Worm (Caenorhabditis elegans) whole organism, L4 larva: ENCODE results near the gene F31F7.1.
A peak's percentile ranks its signal among the peaks of the same experiment; 100 is the strongest.

Experiments used
- F44E2.7 ChIP-seq: fragments of 200-800 bp; sonication (Bioruptor generic); IDR thresholded peaks from 2 replicates; pipeline ENCODE4 v2.1.2; 2022; ENCODE audit warnings: missing genetic modification characterization, missing compliant biosample characterization
- F49E8.2 ChIP-seq: sonication (generic microtip); optimal IDR thresholded peaks from 2 replicates; lab custom pipeline; 2016; ENCODE audit warnings: missing compliant biosample characterization, mild to moderate bottlenecking, missing genetic modification characterization, borderline replicate concordance
- T20F7.1 ChIP-seq: fragments of 200-800 bp; sonication (Bioruptor generic); optimal IDR thresholded peaks from 2 replicates; lab custom pipeline; 2018; ENCODE audit warnings: mild to moderate bottlenecking, missing genetic modification characterization, missing compliant biosample characterization
- T26A8.4 ChIP-seq: fragments of 200-800 bp; sonication (Bioruptor generic); IDR thresholded peaks from 2 replicates; pipeline ENCODE4 v1.3.6; 2022; ENCODE audit warnings: missing genetic modification characterization, missing compliant biosample characterization
- Y75B8A.6 ChIP-seq: fragments of 200-800 bp; sonication (Bioruptor generic); IDR thresholded peaks from 2 replicates; pipeline ENCODE4 v1.3.6; 2022; ENCODE audit warnings: missing genetic modification reagents, missing genetic modification characterization, missing compliant biosample characterization
- ZK546.5 ChIP-seq, 2 experiments: sonication (generic microtip); optimal IDR thresholded peaks; 2 replicates each; lab custom pipeline; 2017; ENCODE audit warnings: missing biosample characterization in 2 of 2, missing genetic modification characterization in 2 of 2
- ama-1 ChIP-seq: fragments of 150-350 bp; optimal IDR thresholded peaks from 2 replicates; lab custom pipeline; 2014; ENCODE audit warnings: inconsistent platforms, mixed read lengths
- arid-1 ChIP-seq: fragments of 200-800 bp; sonication (Bioruptor generic); conservative IDR thresholded peaks from 2 replicates; pipeline ENCODE4 v1.3.6; 2022; ENCODE audit warnings: missing genetic modification reagents, missing genetic modification characterization, missing compliant biosample characterization
- ceh-28 ChIP-seq: fragments of 150-350 bp; optimal IDR thresholded peaks from 2 replicates; lab custom pipeline; 2014; ENCODE audit warnings: missing biosample characterization, missing genetic modification reagents, missing genetic modification characterization
- ceh-32 ChIP-seq: sonication (generic microtip); optimal IDR thresholded peaks from 2 replicates; lab custom pipeline; 2016; ENCODE audit warnings: mild to moderate bottlenecking, missing genetic modification characterization, missing compliant biosample characterization; ENCODE audit not compliant: poor library complexity
- ceh-62 ChIP-seq: sonication (generic microtip); optimal IDR thresholded peaks from 2 replicates; lab custom pipeline; 2017; ENCODE audit warnings: missing biosample characterization, missing genetic modification characterization
- cey-2 ChIP-seq: sonication (generic microtip); optimal IDR thresholded peaks from 3 replicates; lab custom pipeline; 2017; ENCODE audit warnings: missing genetic modification characterization, mild to moderate bottlenecking, missing compliant biosample characterization, antibody characterized with exemption, borderline replicate concordance; ENCODE audit not compliant: insufficient read depth
- daf-16 ChIP-seq, 3 experiments: sonication (generic microtip); optimal IDR thresholded peaks; 2 replicates each; lab custom pipeline; 2016 to 2017; ENCODE audit warnings: missing genetic modification characterization in 3 of 3, missing genetic modification reagents in 3 of 3, mild to moderate bottlenecking in 2 of 3, missing compliant biosample characterization in 2 of 3, missing biosample characterization in 1 of 3, moderate library complexity in 1 of 3
- dmd-6 ChIP-seq: fragments of 200-800 bp; sonication (Bioruptor generic); IDR thresholded peaks from 2 replicates; pipeline ENCODE4 v1.3.6; 2022; ENCODE audit warnings: missing genetic modification reagents, missing genetic modification characterization, missing compliant biosample characterization
- dmd-9 ChIP-seq: fragments of 200-800 bp; sonication (Bioruptor generic); IDR thresholded peaks from 2 replicates; pipeline ENCODE4 v1.3.6; 2022; ENCODE audit warnings: missing genetic modification reagents, missing genetic modification characterization, missing compliant biosample characterization
- duxl-1 ChIP-seq: sonication (generic microtip); optimal IDR thresholded peaks from 2 replicates; lab custom pipeline; 2016; ENCODE audit warnings: mild to moderate bottlenecking, missing genetic modification characterization, moderate library complexity, missing compliant biosample characterization; ENCODE audit not compliant: poor library complexity
- gei-8 ChIP-seq: fragments of 200-800 bp; sonication (Bioruptor generic); optimal IDR thresholded peaks from 2 replicates; lab custom pipeline; 2018; ENCODE audit warnings: mild to moderate bottlenecking, missing genetic modification characterization, missing compliant biosample characterization
- hif-1 ChIP-seq, 2 experiments: sonication (generic microtip); optimal IDR thresholded peaks; 2 replicates each; lab custom pipeline; 2016 to 2017; ENCODE audit warnings: missing compliant biosample characterization in 2 of 2, missing genetic modification characterization in 2 of 2, missing genetic modification reagents in 2 of 2, missing genotype in 2 of 2, mild to moderate bottlenecking in 1 of 2
- hlh-11 ChIP-seq: fragments of 200-800 bp; sonication (Bioruptor generic); optimal IDR thresholded peaks from 2 replicates; lab custom pipeline; 2018; ENCODE audit warnings: mild to moderate bottlenecking, missing genetic modification characterization, missing compliant biosample characterization
- hlh-30 ChIP-seq: sonication (generic microtip); optimal IDR thresholded peaks from 2 replicates; lab custom pipeline; 2017; ENCODE audit warnings: antibody characterized with exemption, mild to moderate bottlenecking, missing genetic modification characterization, missing compliant biosample characterization; ENCODE audit not compliant: insufficient read depth
- hmg-1.1 ChIP-seq: fragments of 200-800 bp; sonication (Bioruptor generic); IDR thresholded peaks from 2 replicates; pipeline ENCODE4 v1.3.6; 2022; ENCODE audit warnings: missing genetic modification reagents, missing genetic modification characterization, missing compliant biosample characterization
- jun-1 ChIP-seq: fragments of 150-350 bp; optimal IDR thresholded peaks from 2 replicates; lab custom pipeline; 2014; ENCODE audit warnings: missing biosample characterization, missing genetic modification reagents, missing genetic modification characterization
- lin-15B ChIP-seq: fragments of 150-350 bp; sonication (generic microtip); optimal IDR thresholded peaks from 3 replicates; lab custom pipeline; 2014; ENCODE audit warnings: missing biosample characterization, missing genetic modification characterization
- lin-29 ChIP-seq: fragments of 200-800 bp; sonication (Bioruptor generic); IDR thresholded peaks from 2 replicates; pipeline ENCODE4 v1.3.6; 2022; ENCODE audit warnings: missing genetic modification reagents, missing genetic modification characterization, missing compliant biosample characterization
- lin-38 ChIP-seq: fragments of 200-800 bp; sonication (Bioruptor generic); IDR thresholded peaks from 2 replicates; pipeline ENCODE4 v1.3.6; 2022; ENCODE audit warnings: missing genetic modification reagents, missing genetic modification characterization, missing compliant biosample characterization
- lsy-2 ChIP-seq, 2 experiments: fragments of 150-350 bp in 1 of 2; sonication (generic microtip) in 1 of 2; optimal IDR thresholded peaks; 2 replicates each; lab custom pipeline; 2014 to 2017; ENCODE audit warnings: missing biosample characterization in 2 of 2, missing genetic modification characterization in 2 of 2
- mdl-1 ChIP-seq, 2 experiments: fragments of 150-350 bp in 1 of 2; sonication (generic microtip) in 1 of 2; optimal IDR thresholded peaks; 2 replicates each; lab custom pipeline; 2014 to 2017; ENCODE audit warnings: missing biosample characterization in 2 of 2, missing genetic modification characterization in 2 of 2
- mdt-29 ChIP-seq: fragments of 200-800 bp; sonication (Bioruptor generic); IDR thresholded peaks from 2 replicates; pipeline ENCODE4 v1.3.6; 2022; ENCODE audit warnings: missing genetic modification reagents, missing genetic modification characterization, missing compliant biosample characterization
- mep-1 ChIP-seq: fragments of 150-350 bp; sonication (generic microtip); optimal IDR thresholded peaks from 3 replicates; lab custom pipeline; 2014; ENCODE audit warnings: missing biosample characterization, missing genetic modification characterization
- mxl-3 ChIP-seq: fragments of 200-800 bp; sonication (Bioruptor generic); optimal IDR thresholded peaks from 2 replicates; lab custom pipeline; 2018; ENCODE audit warnings: mild to moderate bottlenecking, missing genetic modification characterization, missing compliant biosample characterization
- nhr-10 ChIP-seq: fragments of 150-350 bp; optimal IDR thresholded peaks from 2 replicates; lab custom pipeline; 2014; ENCODE audit warnings: missing biosample characterization, missing genetic modification characterization
- nhr-102 ChIP-seq: sonication (generic microtip); optimal IDR thresholded peaks from 2 replicates; lab custom pipeline; 2016; ENCODE audit warnings: mild to moderate bottlenecking, missing genetic modification characterization, moderate library complexity, missing compliant biosample characterization
- nhr-11 ChIP-seq: fragments of 150-350 bp; optimal IDR thresholded peaks from 2 replicates; lab custom pipeline; 2014; ENCODE audit warnings: missing biosample characterization, missing genetic modification characterization
- nhr-25 ChIP-seq: sonication (generic microtip); optimal IDR thresholded peaks from 2 replicates; lab custom pipeline; 2017; ENCODE audit warnings: missing genetic modification characterization, mild to moderate bottlenecking, missing compliant biosample characterization, antibody characterized with exemption, moderate library complexity, borderline replicate concordance; ENCODE audit not compliant: insufficient read depth
- nhr-28 ChIP-seq: fragments of 150-350 bp; optimal IDR thresholded peaks from 2 replicates; lab custom pipeline; 2014; ENCODE audit warnings: missing biosample characterization, missing genetic modification characterization
- nhr-42 ChIP-seq: fragments of 200-800 bp; sonication (Bioruptor generic); IDR thresholded peaks from 2 replicates; pipeline ENCODE4 v1.3.6; 2022; ENCODE audit warnings: missing genetic modification characterization, missing compliant biosample characterization
- nhr-48 ChIP-seq: sonication (generic microtip); optimal IDR thresholded peaks from 2 replicates; lab custom pipeline; 2016; ENCODE audit warnings: mild to moderate bottlenecking, missing genetic modification characterization, missing compliant biosample characterization
- nhr-6 ChIP-seq: fragments of 150-350 bp; optimal IDR thresholded peaks from 2 replicates; lab custom pipeline; 2014; ENCODE audit warnings: missing biosample characterization, missing genetic modification characterization
- nhr-77 ChIP-seq: fragments of 150-350 bp; optimal IDR thresholded peaks from 2 replicates; lab custom pipeline; 2014; ENCODE audit warnings: missing biosample characterization, missing genetic modification characterization
- pha-4 ChIP-seq, 2 experiments: fragments of 150-350 bp in 1 of 2; fragments of 200-800 bp in 1 of 2; sonication (Bioruptor generic) in 1 of 2; IDR thresholded peaks in 1 of 2; optimal IDR thresholded peaks in 1 of 2; 2 replicates each; pipeline versions ENCODE4 v1.3.6 to Lab custom; 2014 to 2022; ENCODE audit warnings: missing genetic modification characterization in 2 of 2, missing genetic modification reagents in 2 of 2, missing biosample characterization in 1 of 2, missing compliant biosample characterization in 1 of 2
- pqm-1 ChIP-seq: sonication (generic microtip); optimal IDR thresholded peaks from 2 replicates; lab custom pipeline; 2017; ENCODE audit warnings: missing biosample characterization, missing genetic modification characterization
- rbr-2 ChIP-seq: sonication (generic microtip); optimal IDR thresholded peaks from 2 replicates; lab custom pipeline; 2016; ENCODE audit warnings: missing genotype, missing genetic modification characterization, missing compliant biosample characterization
- skn-1 ChIP-seq: fragments of 150-350 bp; optimal IDR thresholded peaks from 2 replicates; lab custom pipeline; 2014; ENCODE audit warnings: missing biosample characterization, missing genetic modification characterization
- spr-1 ChIP-seq: sonication (generic microtip); optimal IDR thresholded peaks from 2 replicates; lab custom pipeline; 2016; ENCODE audit warnings: mild to moderate bottlenecking, missing genetic modification characterization, missing compliant biosample characterization
- tag-97 ChIP-seq: fragments of 200-800 bp; sonication (Bioruptor generic); IDR thresholded peaks from 2 replicates; pipeline ENCODE4 v1.3.6; 2022; ENCODE audit warnings: missing genetic modification characterization, missing compliant biosample characterization
- tra-1 ChIP-seq: fragments of 200-800 bp; sonication (Bioruptor generic); IDR thresholded peaks from 2 replicates; pipeline ENCODE4 v1.3.6; 2022; ENCODE audit warnings: missing genetic modification reagents, missing genetic modification characterization, missing compliant biosample characterization
- unc-130 ChIP-seq: sonication (generic microtip); optimal IDR thresholded peaks from 2 replicates; lab custom pipeline; 2016; ENCODE audit warnings: missing genetic modification reagents, missing genetic modification characterization, missing compliant biosample characterization
- unc-62 ChIP-seq, 3 experiments: fragments of 150-350 bp in 1 of 3; sonication (generic microtip); optimal IDR thresholded peaks in 2 of 3; peaks in 1 of 3; 1 replicate in 1 of 3; 2 replicates in 2 of 3; lab custom pipeline; 2014 to 2017; ENCODE audit warnings: missing biosample characterization in 3 of 3, missing genetic modification characterization in 3 of 3, missing genetic modification reagents in 3 of 3, missing genotype in 1 of 3
- zag-1 ChIP-seq: fragments of 150-350 bp; optimal IDR thresholded peaks from 2 replicates; lab custom pipeline; 2014; ENCODE audit warnings: missing biosample characterization, missing genetic modification characterization

Gene F31F7.1

DNA sequence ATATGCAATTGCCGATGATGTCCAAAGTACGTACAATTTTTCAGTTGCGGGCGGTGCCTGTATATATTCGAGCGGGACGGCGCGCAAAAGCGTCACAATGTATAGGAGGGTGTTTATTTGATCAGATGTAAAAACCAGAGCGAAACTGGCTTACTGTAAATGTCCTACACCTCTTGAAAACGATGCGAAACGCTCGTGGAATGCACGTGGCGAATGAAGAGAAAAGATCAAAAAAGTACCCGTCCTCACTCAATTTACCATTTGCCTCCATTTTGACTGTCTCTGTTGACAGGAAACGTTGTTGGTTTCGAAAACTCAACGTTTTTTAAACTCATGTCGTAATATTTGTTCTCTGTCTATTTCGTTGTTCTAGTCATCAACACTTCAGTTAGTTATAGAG, 35.5 kb upstream of the F31F7.1 start:
- no peak for TF ChIP-seq nhr-6 (tag; lab: Kevin White, UChicago)
- TF ChIP-seq tag-97 (GFP tag; lab: Robert Waterston, UW) = no peak
- no peak for TF ChIP-seq skn-1 (tag; lab: Kevin White, UChicago)
- peak in 1 of 2 experiments; percentile 59 for TF ChIP-seq unc-62 (GFP tag; optimal IDR thresholded peaks at IDR 0.05 in 1 of 2; lab: Kevin White, UChicago)
- TF ChIP-seq unc-62 (tag; optimal IDR thresholded peaks at IDR 0.05; lab: Kevin White, UChicago) = no peak
- TF ChIP-seq spr-1 = no peak
- TF ChIP-seq mdl-1 (tag; optimal IDR thresholded peaks at IDR 0.05; lab: Kevin White, UChicago) = peak in 1 of 2 experiments; percentile 78
- TF ChIP-seq lin-15B (tag; lab: Kevin White, UChicago) = no peak
- no peak for TF ChIP-seq F44E2.7 (GFP tag; lab: Robert Waterston, UW)
- TF ChIP-seq hlh-30 (tag; lab: Kevin White, UChicago) = peak; percentile 70
- peak; percentile 52; the same call in 1 of the 2 replicates for TF ChIP-seq lin-29 (GFP tag; lab: Robert Waterston, UW)
- peak in 1 of 2 experiments; percentile 50 for TF ChIP-seq hif-1 (tag; optimal IDR thresholded peaks at IDR 0.05; lab: Kevin White, UChicago)
- no peak for TF ChIP-seq hmg-1.1
- no peak for TF ChIP-seq arid-1
- peak; percentile 63; the same call in 1 of the 2 replicates for TF ChIP-seq pha-4 (GFP tag; IDR thresholded peaks at IDR 0.05; lab: Robert Waterston, UW)
- peak; percentile 78 for TF ChIP-seq pha-4 (tag; optimal IDR thresholded peaks at IDR 0.05; lab: Kevin White, UChicago)
- no peak for TF ChIP-seq duxl-1 (tag; lab: Kevin White, UChicago)
- no peak for TF ChIP-seq daf-16 (GFP tag; optimal IDR thresholded peaks at IDR 0.05; lab: Kevin White, UChicago)
- TF ChIP-seq daf-16 (tag; optimal IDR thresholded peaks at IDR 0.05; lab: Kevin White, UChicago) = peak; percentile 88
- peak; percentile 73 for TF ChIP-seq nhr-77
- peak; percentile 75 for TF ChIP-seq mxl-3 (GFP tag; lab: Kevin White, UChicago)
- TF ChIP-seq nhr-102 (tag; lab: Kevin White, UChicago) = peak; percentile 28
- TF ChIP-seq T20F7.1 = no peak
- no peak for TF ChIP-seq jun-1 (tag; lab: Kevin White, UChicago)
- no peak for TF ChIP-seq ZK546.5 (tag; optimal IDR thresholded peaks at IDR 0.05; lab: Kevin White, UChicago)
- peak; percentile 97 for TF ChIP-seq dmd-6
- no peak for TF ChIP-seq nhr-25 (tag; lab: Kevin White, UChicago)
- no peak for TF ChIP-seq pqm-1 (tag; lab: Kevin White, UChicago)
- TF ChIP-seq ceh-32 (tag; lab: Kevin White, UChicago) = no peak
- peak; percentile 46 for TF ChIP-seq nhr-28
- TF ChIP-seq ama-1 (lab: Kevin White, UChicago) = no peak
- TF ChIP-seq T26A8.4 (GFP tag; lab: Robert Waterston, UW) = peak; percentile 37; the same call in 1 of the 2 replicates
- no peak for TF ChIP-seq rbr-2 (tag; lab: Kevin White, UChicago)
- TF ChIP-seq nhr-42 (GFP tag; lab: Robert Waterston, UW) = no peak
- TF ChIP-seq nhr-10 (tag; lab: Kevin White, UChicago) = no peak
- TF ChIP-seq mdt-29 (GFP tag; lab: Robert Waterston, UW) = no peak
- peak; percentile 22 for TF ChIP-seq gei-8 (GFP tag; lab: Kevin White, UChicago)
- TF ChIP-seq lsy-2 (tag; optimal IDR thresholded peaks at IDR 0.05; lab: Kevin White, UChicago) = peak in 1 of 2 experiments; percentile 52
- peak; percentile 97 for TF ChIP-seq nhr-48 (tag; lab: Kevin White, UChicago)
- TF ChIP-seq unc-130 (GFP tag; lab: Kevin White, UChicago) = no peak
- no peak for TF ChIP-seq cey-2 (tag; lab: Kevin White, UChicago)
- TF ChIP-seq lin-38 (GFP tag; lab: Robert Waterston, UW) = 0 out of 2 replicates have a peak, but pooled peaks have one; percentile 11
- TF ChIP-seq ceh-28 (tag; lab: Kevin White, UChicago) = no peak
- peak; percentile 35; the same call in 1 of the 2 replicates for TF ChIP-seq tra-1 (GFP tag; lab: Robert Waterston, UW)
- TF ChIP-seq F49E8.2 (tag; lab: Kevin White, UChicago) = no peak
- TF ChIP-seq ceh-62 (tag; lab: Kevin White, UChicago) = no peak
- peak; percentile 26 for TF ChIP-seq mep-1
- no peak for TF ChIP-seq dmd-9 (GFP tag; lab: Robert Waterston, UW)
- TF ChIP-seq hlh-11 (tag; lab: Kevin White, UChicago) = peak; percentile 83
- TF ChIP-seq nhr-11 (tag; lab: Kevin White, UChicago) = no peak
- TF ChIP-seq Y75B8A.6 (GFP tag; lab: Robert Waterston, UW) = no peak
- TF ChIP-seq zag-1 (tag; lab: Kevin White, UChicago) = no peak
